Fruit fly (Drosophila melanogaster): ENCODE data around the gene Dhfr.

Gene Dhfr

DNA sequence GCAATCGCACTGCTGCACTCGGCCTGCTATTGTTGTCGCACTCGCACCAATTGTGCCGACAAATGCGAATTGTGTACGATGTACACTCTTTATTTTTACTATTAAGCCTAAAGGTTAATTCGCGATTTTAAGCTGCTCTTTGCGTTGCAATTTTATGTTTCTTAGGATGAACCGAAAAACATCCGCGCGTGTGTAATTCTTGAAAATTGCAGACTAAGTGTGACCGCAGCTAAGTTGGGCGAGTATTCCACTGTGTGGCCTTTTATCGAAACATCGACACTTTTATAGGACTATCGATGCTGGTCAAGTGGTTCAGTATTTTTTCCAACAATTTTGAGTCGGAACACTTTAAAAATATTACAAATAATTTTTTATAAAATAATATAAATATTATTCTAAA is 27.4 kb upstream of the Dhfr start, which contains the start of gene Pak3 (continued):
- no peak for TF ChIP-seq gcm (GFP tag; optimal IDR thresholded peaks at IDR 0.05)
- peak; percentile 37; the same call in 1 of the 3 replicates for TF ChIP-seq gce (GFP tag; IDR thresholded peaks at IDR 0.05)
- TF ChIP-seq CG5180 (GFP tag; optimal IDR thresholded peaks at IDR 0.05), result no peak
- no peak for TF ChIP-seq scrt (GFP tag; optimal IDR thresholded peaks at IDR 0.05)
- TF ChIP-seq sr (GFP tag; IDR thresholded peaks at IDR 0.05), result no peak
- TF ChIP-seq fd64A (GFP tag; optimal IDR thresholded peaks at IDR 0.05), result no peak
- no peak for TF ChIP-seq CG11504 (tag; optimal IDR thresholded peaks at IDR 0.05)
- no peak for TF ChIP-seq sob (GFP tag; IDR thresholded peaks at IDR 0.05)
- no peak for TF ChIP-seq CG12769 (tag; optimal IDR thresholded peaks at IDR 0.05)
- TF ChIP-seq fd96Cb (tag; optimal IDR thresholded peaks at IDR 0.05), result no peak
- TF ChIP-seq CG17829 (tag; optimal IDR thresholded peaks at IDR 0.05), result peak; percentile 53
- TF ChIP-seq hbn (GFP tag; IDR thresholded peaks at IDR 0.05; ENCODE audit: partially characterized antibody), result peak; percentile 80
- TF ChIP-seq Hr39 (optimal IDR thresholded peaks at IDR 0.05), result no peak
- no peak for TF ChIP-seq CG12236 (GFP tag; optimal IDR thresholded peaks at IDR 0.05)
- TF ChIP-seq repo (GFP tag; optimal IDR thresholded peaks at IDR 0.05), result no peak
- no peak for TF ChIP-seq H2.0 (GFP tag; IDR thresholded peaks at IDR 0.05)
- TF ChIP-seq CG2202 (tag; optimal IDR thresholded peaks at IDR 0.05), result no peak
- no peak for TF ChIP-seq usp (GFP tag; optimal IDR thresholded peaks at IDR 0.05)
- TF ChIP-seq CG8765 (GFP tag; IDR thresholded peaks at IDR 0.05), result no peak
- TF ChIP-seq CG6854 (GFP tag; optimal IDR thresholded peaks at IDR 0.05), result no peak
- TF ChIP-seq sens (GFP tag), result peak; percentile 81
- TF ChIP-seq Hr51 (GFP tag; optimal IDR thresholded peaks at IDR 0.05), result no peak
- TF ChIP-seq Hey (tag; optimal IDR thresholded peaks at IDR 0.05), result no peak
- peak; percentile 6; the same call in 1 of the 2 replicates for TF ChIP-seq Rfx (GFP tag; IDR thresholded peaks at IDR 0.05)
- no peak for TF ChIP-seq NFAT (GFP tag; IDR thresholded peaks at IDR 0.05)
- TF ChIP-seq CoRest (tag; optimal IDR thresholded peaks at IDR 0.05), result peak; percentile 45
- TF ChIP-seq Hr78 (GFP tag; optimal IDR thresholded peaks at IDR 0.05), result no peak
- TF ChIP-seq CG13894 (tag; optimal IDR thresholded peaks at IDR 0.05), result no peak
- TF ChIP-seq Dip3 (GFP tag; optimal IDR thresholded peaks at IDR 0.05), result no peak
- TF ChIP-seq CG10979 (tag; optimal IDR thresholded peaks at IDR 0.05), result no peak
- no peak for TF ChIP-seq CG15011 (GFP tag; optimal IDR thresholded peaks at IDR 0.05)
- TF ChIP-seq Ravus (GFP tag; IDR thresholded peaks at IDR 0.05), result no peak
- TF ChIP-seq CG7745 (tag; optimal IDR thresholded peaks at IDR 0.05), result no peak
- no peak for TF ChIP-seq Fer2 (tag; optimal IDR thresholded peaks at IDR 0.05)
- TF ChIP-seq HmgZ (tag; optimal IDR thresholded peaks at IDR 0.05), result peak; percentile 42
- no peak for TF ChIP-seq Deaf1 (tag; optimal IDR thresholded peaks at IDR 0.05)
- TF ChIP-seq Bgb (GFP tag; IDR thresholded peaks at IDR 0.05; ENCODE audit: partially characterized antibody), result peak; percentile 84
- TF ChIP-seq grau (tag; optimal IDR thresholded peaks at IDR 0.05), result no peak
- no peak for TF ChIP-seq lola (GFP tag; optimal IDR thresholded peaks at IDR 0.05)
- no peak for TF ChIP-seq D (optimal IDR thresholded peaks at IDR 0.05)
- TF ChIP-seq D (GFP tag; optimal IDR thresholded peaks at IDR 0.05), result no peak
- peak; percentile 16 for TF ChIP-seq tap (tag; optimal IDR thresholded peaks at IDR 0.05)
- TF ChIP-seq CG10462 (GFP tag; optimal IDR thresholded peaks at IDR 0.05), result no peak
- TF ChIP-seq CG14014 (GFP tag; IDR thresholded peaks at IDR 0.05), result no peak
- no peak for TF ChIP-seq CG8944 (GFP tag; optimal IDR thresholded peaks at IDR 0.05)
- TF ChIP-seq CG2875 (GFP tag; optimal IDR thresholded peaks at IDR 0.05), result no peak
- TF ChIP-seq CG18011 (GFP tag; optimal IDR thresholded peaks at IDR 0.05), result no peak
- peak; percentile 79 for TF ChIP-seq BEAF-32 (GFP tag; optimal IDR thresholded peaks at IDR 0.05)
- TF ChIP-seq CG6654 (GFP tag; optimal IDR thresholded peaks at IDR 0.05), result no peak
- no peak for TF ChIP-seq al (GFP tag; IDR thresholded peaks at IDR 0.05)
- no peak for TF ChIP-seq CG7372 (GFP tag; IDR thresholded peaks at IDR 0.05)
